Fruit fly (Drosophila melanogaster) S2 (cell line): Measurements from ENCODE around the gene MAPk-Ak2.

Experiments used
- CG8478 ChIP-seq: fragments of >200 bp; optimal IDR thresholded peaks from 2 replicates; lab custom pipeline; 2018
- CTCF ChIP-seq, 2 experiments: fragments of >200 bp; optimal IDR thresholded peaks; 2 replicates each; lab custom pipeline; 2018

dm6 chrX:5763443-5764000 lies 481 bp downstream of the MAPk-Ak2 start:
- no peak for TF ChIP-seq CTCF (optimal IDR thresholded peaks at IDR 0.05; lab: Kevin White, UChicago)
- no peak for TF ChIP-seq CG8478 (lab: Kevin White, UChicago)
